Fruit fly (Drosophila melanogaster) Kc167 (cell line): ENCODE measurements around the gene Mur82C.

Experiments
- Myc ChIP-seq: fragments of >200 bp; optimal IDR thresholded peaks from 2 replicates; lab custom pipeline; 2017; ENCODE audit warnings: missing external identifiers
- Sin3A ChIP-seq: fragments of >200 bp; optimal IDR thresholded peaks from 2 replicates; lab custom pipeline; 2018; ENCODE audit warnings: missing external identifiers
- h ChIP-seq: fragments of >200 bp; optimal IDR thresholded peaks from 3 replicates; lab custom pipeline; 2018; ENCODE audit warnings: missing external identifiers
- insv ChIP-seq: fragments of >200 bp; optimal IDR thresholded peaks from 3 replicates; lab custom pipeline; 2018; ENCODE audit warnings: missing external identifiers
- psq ChIP-seq: fragments of >200 bp; optimal IDR thresholded peaks from 2 replicates; lab custom pipeline; 2017; ENCODE audit warnings: missing external identifiers
- ttk ChIP-seq: sonication (Bioruptor generic); optimal IDR thresholded peaks from 2 replicates; lab custom pipeline; 2017; ENCODE audit warnings: missing external identifiers

dm6 chr3R:4524144-4524784 lies 16.9 kb upstream of the Mur82C start:
- no peak for TF ChIP-seq Myc
- TF ChIP-seq h: no peak
- no peak for TF ChIP-seq psq (lab: Kevin White, UChicago)
- TF ChIP-seq ttk (lab: Kevin White, UChicago): no peak
- no peak for TF ChIP-seq Sin3A (lab: Kevin White, UChicago)
- no peak for TF ChIP-seq insv
